Worm (Caenorhabditis elegans): ENCODE results near the gene F11G11.14.

Gene F11G11.14

DNA sequence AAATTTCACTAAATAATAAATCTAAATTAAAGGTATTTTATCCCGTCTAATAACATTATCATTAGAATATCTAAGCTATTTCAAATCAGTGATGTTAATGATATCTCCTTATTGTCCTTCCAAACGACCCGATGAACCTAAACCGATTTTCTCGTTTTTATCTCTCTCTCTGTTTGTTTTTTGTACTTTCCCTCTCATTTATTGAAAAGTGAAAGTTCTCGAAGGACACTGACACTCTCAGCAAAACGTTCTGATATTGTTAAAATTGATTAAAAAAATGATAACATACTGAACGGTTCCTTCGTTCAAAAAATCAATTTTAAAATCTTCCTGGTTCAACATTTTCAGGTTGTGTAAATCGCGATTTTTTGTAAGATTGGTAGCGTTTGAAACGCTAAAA, 12.6 kb downstream of the F11G11.14 start, which contains the start of gene F11G11.13:
Gene F11G11.13, minus strand, starts transcription at position 89 of the 400 bp plus-strand sequence.
- no peak for TF ChIP-seq aha-1 (tag)
- no peak for TF ChIP-seq daf-16 (GFP tag; optimal IDR thresholded peaks at IDR 0.05)
- no peak for TF ChIP-seq daf-16 (tag; optimal IDR thresholded peaks at IDR 0.05)
- TF ChIP-seq cey-2 (tag; optimal IDR thresholded peaks at IDR 0.05; ENCODE audit: borderline replicate concordance, insufficient read depth) = no peak
- TF ChIP-seq nhr-6 (tag; optimal IDR thresholded peaks at IDR 0.05) = no peak
- no peak for TF ChIP-seq F49E8.2 (tag; optimal IDR thresholded peaks at IDR 0.05; ENCODE audit: borderline replicate concordance)
- TF ChIP-seq daf-19 (GFP tag; conservative IDR thresholded peaks at IDR 0.05) = no peak
- no peak for TF ChIP-seq nhr-76 (tag; optimal IDR thresholded peaks at IDR 0.05)
- TF ChIP-seq zip-11 (GFP tag; IDR thresholded peaks at IDR 0.05) = no peak
- TF ChIP-seq mep-1 (tag; optimal IDR thresholded peaks at IDR 0.05) = no peak
- TF ChIP-seq hif-1 (tag; optimal IDR thresholded peaks at IDR 0.05) = no peak

DNA sequence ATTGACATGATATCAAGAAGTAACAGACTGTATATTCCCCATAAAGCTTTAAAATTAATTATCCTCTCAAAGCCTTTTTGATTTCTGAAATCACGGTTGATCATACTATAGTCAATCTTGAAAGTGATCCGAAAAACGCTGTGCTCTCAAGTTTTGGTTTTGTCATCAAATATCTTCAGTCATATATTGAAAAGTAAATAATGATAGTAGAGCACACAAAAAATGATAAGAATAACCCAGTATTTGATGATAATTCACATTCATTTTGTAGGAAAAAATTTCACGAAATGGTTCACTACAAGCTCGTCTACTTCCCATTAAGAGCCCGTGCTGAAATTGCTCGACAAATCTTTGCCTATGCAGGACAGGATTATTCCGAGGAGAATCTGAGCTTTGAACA, 16.1 kb downstream of the F11G11.14 start, which contains the start of gene gst-6:
Gene gst-6, plus strand, starts transcription at position 263 of the 400 bp plus-strand sequence.
- TF ChIP-seq nhr-28 (tag; optimal IDR thresholded peaks at IDR 0.05) (peak; percentile 41), fos-1 (tag; optimal IDR thresholded peaks at IDR 0.05) (no peak), daf-16 (GFP tag; optimal IDR thresholded peaks at IDR 0.05) (no peak), daf-16 (tag; optimal IDR thresholded peaks at IDR 0.05) (peak; percentile 34)

DNA sequence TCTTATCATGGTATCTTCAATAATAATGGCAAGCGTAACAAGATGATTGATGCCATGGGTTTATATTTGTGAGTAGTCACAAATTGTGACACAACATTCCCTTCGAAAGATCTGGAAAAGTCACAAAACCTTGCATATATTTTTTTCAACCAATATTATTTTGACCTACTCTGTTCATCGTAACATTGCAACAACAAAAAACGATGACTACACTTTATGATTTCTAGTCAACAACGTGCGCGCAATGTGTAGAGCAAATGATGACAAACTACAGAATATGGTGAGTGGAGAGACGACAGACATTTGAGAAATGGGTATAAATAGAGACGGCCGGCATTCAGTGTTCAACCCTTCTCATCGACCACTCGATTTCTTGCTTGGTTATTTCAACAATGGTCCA, 18.2 kb downstream of the F11G11.14 start, which contains the start of gene gst-7:
Gene gst-7, plus strand, starts transcription at position 336 of the 400 bp plus-strand sequence.
- peak; percentile 28 for TF ChIP-seq mep-1 (tag; optimal IDR thresholded peaks at IDR 0.05)
- TF ChIP-seq tra-1 (GFP tag; IDR thresholded peaks at IDR 0.05) = 0 out of 2 replicates have a peak, but pooled peaks have one; percentile 20
- TF ChIP-seq ztf-7 (tag; optimal IDR thresholded peaks at IDR 0.05) = peak; percentile 5
- peak; percentile 39 for TF ChIP-seq nhr-77 (tag; optimal IDR thresholded peaks at IDR 0.05)
- TF ChIP-seq mdl-1 (tag; optimal IDR thresholded peaks at IDR 0.05) = peak in 1 of 2 experiments; percentile 53
- TF ChIP-seq dmd-6 (GFP tag; IDR thresholded peaks at IDR 0.05) = peak; percentile 73
- peak in 1 of 2 experiments; percentile 51 for TF ChIP-seq lsy-2 (tag; optimal IDR thresholded peaks at IDR 0.05)
- peak; percentile 43 for TF ChIP-seq nhr-11 (tag; optimal IDR thresholded peaks at IDR 0.05)
- TF ChIP-seq nhr-28 (tag; optimal IDR thresholded peaks at IDR 0.05) = peak; percentile 97
- TF ChIP-seq php-3 (GFP tag; IDR thresholded peaks at IDR 0.05) = peak; percentile 68
- TF ChIP-seq Y75B8A.6 (GFP tag; IDR thresholded peaks at IDR 0.05) = no peak
- TF ChIP-seq pqm-1 (tag; optimal IDR thresholded peaks at IDR 0.05) = peak; percentile 38
- no peak for TF ChIP-seq ceh-82 (tag; optimal IDR thresholded peaks at IDR 0.05)
- TF ChIP-seq mxl-3 (GFP tag; optimal IDR thresholded peaks at IDR 0.05) = peak; percentile 95
- no peak for TF ChIP-seq daf-16 (GFP tag; optimal IDR thresholded peaks at IDR 0.05)
- peak; percentile 89 for TF ChIP-seq daf-16 (tag; optimal IDR thresholded peaks at IDR 0.05)
- TF ChIP-seq dve-1 (tag; optimal IDR thresholded peaks at IDR 0.05; ENCODE audit: insufficient read depth) = peak; percentile 83
- no peak for TF ChIP-seq dmd-8 (GFP tag; IDR thresholded peaks at IDR 0.05)
- no peak for TF ChIP-seq T26A8.4 (GFP tag; IDR thresholded peaks at IDR 0.05)
- TF ChIP-seq nhr-102 (tag; optimal IDR thresholded peaks at IDR 0.05) = peak; percentile 95
- peak in 1 of 2 experiments; percentile 11 for TF ChIP-seq hif-1 (tag; optimal IDR thresholded peaks at IDR 0.05)
- peak; percentile 77 for TF ChIP-seq cey-2 (tag; optimal IDR thresholded peaks at IDR 0.05; ENCODE audit: borderline replicate concordance, insufficient read depth)
- TF ChIP-seq F49E8.2 (tag; optimal IDR thresholded peaks at IDR 0.05; ENCODE audit: borderline replicate concordance) = no peak
- peak; percentile 35; the same call in 1 of the 2 replicates for TF ChIP-seq hmg-1.1 (GFP tag; IDR thresholded peaks at IDR 0.05)
- peak; percentile 18 for TF ChIP-seq mes-2 (tag; optimal IDR thresholded peaks at IDR 0.05; ENCODE audit: poor library complexity, severe bottlenecking)
- TF ChIP-seq hlh-11 (tag; optimal IDR thresholded peaks at IDR 0.05) = peak; percentile 79
- TF ChIP-seq ceh-28 (tag; optimal IDR thresholded peaks at IDR 0.05) = no peak
- peak; percentile 71 for TF ChIP-seq nhr-48 (tag; optimal IDR thresholded peaks at IDR 0.05)
- peak; percentile 66 for TF ChIP-seq hlh-30 (tag; optimal IDR thresholded peaks at IDR 0.05; ENCODE audit: insufficient read depth)
- TF ChIP-seq tag-97 (GFP tag; IDR thresholded peaks at IDR 0.05) = no peak
- no peak for TF ChIP-seq pha-4 (GFP tag; IDR thresholded peaks at IDR 0.05)
- TF ChIP-seq pha-4 (tag; optimal IDR thresholded peaks at IDR 0.05) = peak; percentile 37
- no peak for TF ChIP-seq spr-1 (tag; optimal IDR thresholded peaks at IDR 0.05)
